Worm (Caenorhabditis elegans): Measurements from ENCODE around the gene gpcp-1.

- TF ChIP-seq isw-1 (GFP tag; IDR thresholded peaks at IDR 0.05) (no peak), lin-15B (tag; optimal IDR thresholded peaks at IDR 0.05) (no peak), nhr-12 (tag; optimal IDR thresholded peaks at IDR 0.05) (no peak), elt-3 (tag; optimal IDR thresholded peaks at IDR 0.05) (peak in 5 of 6 experiments; percentile 59 to 88 (median 74)), mab-9 (GFP tag; IDR thresholded peaks at IDR 0.05) (no peak), zip-4 (GFP tag; optimal IDR thresholded peaks at IDR 0.05) (no peak), ceh-8 (GFP tag; optimal IDR thresholded peaks at IDR 0.05) (peak; percentile 33), grh-1 (GFP tag; IDR thresholded peaks at IDR 0.05) (peak; percentile 55), nhr-90 (tag; optimal IDR thresholded peaks at IDR 0.05; ENCODE audit: poor library complexity) (peak; percentile 72), nhr-76 (tag; optimal IDR thresholded peaks at IDR 0.05) (no peak), nhr-20 (tag; optimal IDR thresholded peaks at IDR 0.05) (peak; percentile 72), rnt-1 (tag; optimal IDR thresholded peaks at IDR 0.05) (peak; percentile 40), nhr-77 (tag; optimal IDR thresholded peaks at IDR 0.05) (peak; percentile 50), hlh-17 (GFP tag; optimal IDR thresholded peaks at IDR 0.05; ENCODE audit: borderline replicate concordance) (no peak)
These were observed 5.0 kb upstream of the gpcp-1 start for ce11 chrX:3115134-3116032.

Measured in whole organism, L1 larva.